Fruit fly (Drosophila melanogaster): Measurements from ENCODE around the gene CG34345.

Gene CG34345

dm6 chr2L:6612477-6613004 is 10.4 kb upstream of the CG34345 start (continued):
- TF ChIP-seq CG7963 (GFP tag; IDR thresholded peaks at IDR 0.05; ENCODE audit: partially characterized antibody) (peak; percentile 18; the same call in 1 of the 3 replicates), H15 (GFP tag; IDR thresholded peaks at IDR 0.05) (peak; percentile 100), dan (GFP tag; IDR thresholded peaks at IDR 0.05) (peak; percentile 99), CG14014 (GFP tag; IDR thresholded peaks at IDR 0.05) (peak; percentile 100), CG4360 (GFP tag; IDR thresholded peaks at IDR 0.05) (peak; percentile 97), tll (GFP tag; optimal IDR thresholded peaks at IDR 0.05) (peak in 1 of 2 experiments; percentile 93), stwl (tag; optimal IDR thresholded peaks at IDR 0.05) (peak; percentile 96), PHDP (tag; optimal IDR thresholded peaks at IDR 0.05) (peak; percentile 100), CG10267 (tag; optimal IDR thresholded peaks at IDR 0.05) (peak; percentile 100), bowl (GFP tag; IDR thresholded peaks at IDR 0.05) (peak; percentile 100), HLHmδ (GFP tag; optimal IDR thresholded peaks at IDR 0.05) (peak; percentile 94), pb (GFP tag; optimal IDR thresholded peaks at IDR 0.05) (peak; percentile 100), phol (tag; optimal IDR thresholded peaks at IDR 0.05) (peak; percentile 100), h (optimal IDR thresholded peaks at IDR 0.05) (no peak), CG8765 (GFP tag; IDR thresholded peaks at IDR 0.05) (peak; percentile 100), CG1792 (GFP tag; optimal IDR thresholded peaks at IDR 0.05) (peak; percentile 100), stc (GFP tag; IDR thresholded peaks at IDR 0.05) (peak; percentile 100), CG4730 (GFP tag; IDR thresholded peaks at IDR 0.05) (peak; percentile 100), Drgx (GFP tag; IDR thresholded peaks at IDR 0.05) (peak; percentile 100), crc (GFP tag; optimal IDR thresholded peaks at IDR 0.05) (peak; percentile 100), lmd (GFP tag; IDR thresholded peaks at IDR 0.05) (peak; percentile 100), p53 (GFP tag; optimal IDR thresholded peaks at IDR 0.05) (peak; percentile 99), CG11696 (GFP tag; IDR thresholded peaks at IDR 0.05) (peak; percentile 99), CG16813 (GFP tag; IDR thresholded peaks at IDR 0.05; ENCODE audit: partially characterized antibody) (no peak), CG15073 (GFP tag; optimal IDR thresholded peaks at IDR 0.05) (peak; percentile 95), CG42726 (GFP tag; IDR thresholded peaks at IDR 0.05; ENCODE audit: partially characterized antibody) (peak; percentile 62), MESR4 (GFP tag; optimal IDR thresholded peaks at IDR 0.05) (peak; percentile 99), D19B (GFP tag; optimal IDR thresholded peaks at IDR 0.05) (peak; percentile 99), Trl (optimal IDR thresholded peaks at IDR 0.05) (peak in 1 of 2 experiments; percentile 53), Trl (GFP tag; optimal IDR thresholded peaks at IDR 0.05) (peak; percentile 100), CG11247 (GFP tag; IDR thresholded peaks at IDR 0.05) (peak; percentile 100), run (tag; optimal IDR thresholded peaks at IDR 0.05) (peak; percentile 100), mam (GFP tag; optimal IDR thresholded peaks at IDR 0.05) (peak; percentile 100), CG2875 (GFP tag; optimal IDR thresholded peaks at IDR 0.05) (peak; percentile 100), Usf (GFP tag; optimal IDR thresholded peaks at IDR 0.05) (peak; percentile 100), sqz (GFP tag; optimal IDR thresholded peaks at IDR 0.05) (peak; percentile 100), gsb-n (tag; optimal IDR thresholded peaks at IDR 0.05) (peak; percentile 100), sna (GFP tag; IDR thresholded peaks at IDR 0.05; ENCODE audit: partially characterized antibody) (no peak), dimm (GFP tag; IDR thresholded peaks at IDR 0.05) (peak; percentile 100), CG12744 (GFP tag; optimal IDR thresholded peaks at IDR 0.05) (peak; percentile 100), org-1 (GFP tag; optimal IDR thresholded peaks at IDR 0.05) (peak; percentile 100), Chrac-16 (GFP tag; optimal IDR thresholded peaks at IDR 0.05) (peak; percentile 100), inv (GFP tag; IDR thresholded peaks at IDR 0.05; ENCODE audit: partially characterized antibody) (0 out of 2 replicates have a peak, but pooled peaks have one; percentile 38), trh (GFP tag; optimal IDR thresholded peaks at IDR 0.05) (peak; percentile 100), gro (GFP tag; optimal IDR thresholded peaks at IDR 0.05) (peak; percentile 100), CG10209 (GFP tag; optimal IDR thresholded peaks at IDR 0.05) (peak; percentile 100), Ptx1 (GFP tag; IDR thresholded peaks at IDR 0.05) (peak; percentile 100), CG7786 (GFP tag; optimal IDR thresholded peaks at IDR 0.05) (peak; percentile 100), CG10274 (GFP tag; optimal IDR thresholded peaks at IDR 0.05) (peak; percentile 98), CG11398 (GFP tag; optimal IDR thresholded peaks at IDR 0.05) (peak; percentile 100), CG4424 (GFP tag; optimal IDR thresholded peaks at IDR 0.05) (peak; percentile 100)

Measured in whole organism, embryonic.